Fruit fly (Drosophila melanogaster) whole organism, pupa: ENCODE data around the gene CG15172.

Experiments used
- CG10348 ChIP-seq: fragments of 200-800 bp; sonication (Bioruptor generic); IDR thresholded peaks from 2 replicates; pipeline ENCODE4 v1.3.6; 2022; ENCODE audit warnings: missing biosample characterization, missing genetic modification characterization
- CG12605 ChIP-seq: fragments of 200-800 bp; sonication (Bioruptor generic); IDR thresholded peaks from 2 replicates; pipeline ENCODE4 v1.3.6; 2022; ENCODE audit warnings: missing biosample characterization, missing genetic modification characterization
- CG13204 ChIP-seq: fragments of 200-800 bp; sonication (Bioruptor generic); optimal IDR thresholded peaks from 2 replicates; lab custom pipeline; 2018; ENCODE audit warnings: missing biosample characterization, mild to moderate bottlenecking, missing genetic modification characterization, moderate library complexity
- CG14655 ChIP-seq: fragments of 200-800 bp; sonication (Bioruptor generic); optimal IDR thresholded peaks from 3 replicates; lab custom pipeline; 2017; ENCODE audit warnings: mild to moderate bottlenecking, missing biosample characterization, missing genetic modification reagents, missing genetic modification characterization
- CG15710 ChIP-seq: fragments of 200-800 bp; sonication (Bioruptor generic); optimal IDR thresholded peaks from 2 replicates; lab custom pipeline; 2018; ENCODE audit warnings: missing biosample characterization, mild to moderate bottlenecking, missing genetic modification characterization, moderate library complexity
- CG17806 ChIP-seq: fragments of 200-800 bp; sonication (Bioruptor generic); optimal IDR thresholded peaks from 2 replicates; lab custom pipeline; 2018; ENCODE audit warnings: missing biosample characterization, mild to moderate bottlenecking, missing genetic modification characterization, moderate library complexity
- CG32121 ChIP-seq: fragments of 200-800 bp; sonication (Bioruptor generic); IDR thresholded peaks from 2 replicates; pipeline ENCODE4 v1.3.6; 2022; ENCODE audit warnings: missing biosample characterization, missing genetic modification characterization
- CG34367 ChIP-seq: fragments of 200-800 bp; sonication (Bioruptor generic); optimal IDR thresholded peaks from 2 replicates; lab custom pipeline; 2018; ENCODE audit warnings: missing biosample characterization, mild to moderate bottlenecking, missing genetic modification characterization
- CG4496 ChIP-seq: fragments of 200-800 bp; sonication (Bioruptor generic); IDR thresholded peaks from 3 replicates; pipeline ENCODE4 v1.3.6; 2022; ENCODE audit warnings: missing biosample characterization, missing genetic modification characterization
- CG8159 ChIP-seq: fragments of 200-800 bp; sonication (Bioruptor generic); optimal IDR thresholded peaks from 3 replicates; lab custom pipeline; 2018; ENCODE audit warnings: missing biosample characterization, mild to moderate bottlenecking, missing genetic modification characterization, moderate library complexity
- CG8301 ChIP-seq: fragments of 200-800 bp; sonication (Bioruptor generic); optimal IDR thresholded peaks from 2 replicates; lab custom pipeline; 2018; ENCODE audit warnings: missing biosample characterization, mild to moderate bottlenecking, missing genetic modification characterization
- CG9948 ChIP-seq: fragments of 200-800 bp; sonication (Bioruptor generic); optimal IDR thresholded peaks from 2 replicates; lab custom pipeline; 2018; ENCODE audit warnings: missing biosample characterization, mild to moderate bottlenecking, missing genetic modification characterization, moderate library complexity
- D1 ChIP-seq: fragments of 200-800 bp; sonication (Bioruptor generic); optimal IDR thresholded peaks from 2 replicates; lab custom pipeline; 2018; ENCODE audit warnings: missing biosample characterization, mild to moderate bottlenecking, missing genetic modification characterization, moderate library complexity
- EcR ChIP-seq: fragments of 200-800 bp; sonication (Bioruptor generic); optimal IDR thresholded peaks from 3 replicates; lab custom pipeline; 2019; ENCODE audit warnings: missing biosample characterization, missing genetic modification characterization, mild to moderate bottlenecking, moderate library complexity, missing genetic modification reagents
- Ets98B ChIP-seq: fragments of 200-800 bp; sonication (Bioruptor generic); IDR thresholded peaks from 2 replicates; pipeline ENCODE4 v1.3.6; 2022; ENCODE audit warnings: missing biosample characterization, missing genetic modification characterization
- Pif1A ChIP-seq: fragments of 200-800 bp; sonication (Bioruptor generic); optimal IDR thresholded peaks from 3 replicates; lab custom pipeline; 2016; ENCODE audit warnings: missing biosample characterization, missing genetic modification characterization
- Pif1B ChIP-seq: fragments of 200-800 bp; sonication (Bioruptor generic); optimal IDR thresholded peaks from 3 replicates; lab custom pipeline; 2016; ENCODE audit warnings: missing biosample characterization, missing genetic modification characterization
- Snoo ChIP-seq: fragments of 200-800 bp; sonication (Bioruptor generic); optimal IDR thresholded peaks from 3 replicates; lab custom pipeline; 2017; ENCODE audit warnings: missing biosample characterization, mild to moderate bottlenecking, missing genetic modification characterization, inconsistent platforms
- fd96Ca ChIP-seq: fragments of 200-800 bp; sonication (Bioruptor generic); IDR thresholded peaks from 3 replicates; pipeline ENCODE4 v1.3.6; 2022; ENCODE audit warnings: missing biosample characterization, missing genetic modification characterization
- gl ChIP-seq: fragments of 200-800 bp; sonication (Bioruptor generic); optimal IDR thresholded peaks from 2 replicates; lab custom pipeline; 2018; ENCODE audit warnings: missing biosample characterization, mild to moderate bottlenecking, missing genetic modification characterization
- rn ChIP-seq: fragments of 200-800 bp; sonication (Bioruptor generic); IDR thresholded peaks from 2 replicates; pipeline ENCODE4 v1.3.6; 2022; ENCODE audit warnings: missing biosample characterization, missing genetic modification characterization

Gene CG15172

dm6 chr2L:19053860-19054515 lies 31.8 kb downstream of the CG15172 start, which contains the start of gene CG10492:
Gene CG10492, plus strand, starts transcription at chr2L:19054078.
- TF ChIP-seq CG10348, result no peak
- TF ChIP-seq D1 (tag; lab: Kevin White, UChicago), result no peak
- peak; percentile 31; the same call in 2 of the 3 replicates for TF ChIP-seq CG4496 (GFP tag; lab: Robert Waterston, UW)

DNA sequence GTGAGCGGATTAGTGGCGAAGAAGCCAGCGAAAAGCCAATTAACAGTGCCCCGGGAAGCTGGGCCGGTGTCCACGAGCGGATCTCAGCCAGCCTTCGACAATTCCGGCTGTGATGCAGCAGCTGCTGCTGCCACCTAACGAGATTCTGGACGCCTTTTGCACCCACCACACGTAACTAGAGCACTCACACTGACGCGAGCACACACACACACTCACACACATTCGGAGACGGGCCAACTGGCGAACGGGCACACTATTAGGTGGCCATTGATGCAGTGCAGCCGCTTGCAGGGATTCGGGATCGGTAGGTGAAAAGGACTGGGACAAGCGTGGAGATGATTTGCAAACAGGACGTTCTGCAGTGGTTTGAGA lies 32.3 kb downstream of the CG15172 start:
- no peak for TF ChIP-seq CG14655 (GFP tag; lab: Kevin White, UChicago)
- no peak for TF ChIP-seq CG12605 (GFP tag; lab: Robert Waterston, UW)
- TF ChIP-seq Pif1B (GFP tag; lab: Kevin White, UChicago), result no peak
- TF ChIP-seq CG15710 (tag; lab: Kevin White, UChicago), result no peak
- TF ChIP-seq Snoo (tag; lab: Kevin White, UChicago), result no peak
- TF ChIP-seq CG9948 (tag; lab: Kevin White, UChicago), result no peak
- TF ChIP-seq CG13204 (GFP tag; lab: Kevin White, UChicago), result no peak

dm6 chr2L:19057799-19058198 lies 35.6 kb downstream of the CG15172 start:
- TF ChIP-seq CG13204 (GFP tag; lab: Kevin White, UChicago) (no peak), Pif1B (GFP tag; lab: Kevin White, UChicago) (no peak), CG17806 (tag; lab: Kevin White, UChicago) (no peak), Pif1A (GFP tag; lab: Kevin White, UChicago) (no peak)

dm6 chr2L:19058916-19059315 lies 36.7 kb downstream of the CG15172 start, which contains the start of gene Phlpp:
Gene Phlpp, plus strand, starts transcription at chr2L:19059129.
- TF ChIP-seq Snoo (tag; lab: Kevin White, UChicago) (no peak), EcR (no peak), CG10348 (no peak), CG32121 (GFP tag; lab: Robert Waterston, UW) (peak; percentile 69), Pif1A (GFP tag; lab: Kevin White, UChicago) (no peak), CG17806 (tag; lab: Kevin White, UChicago) (peak; percentile 50), fd96Ca (GFP tag; lab: Robert Waterston, UW) (0 out of 3 replicates have a peak, but pooled peaks have one; percentile 5), CG8159 (peak; percentile 53), CG15710 (tag; lab: Kevin White, UChicago) (no peak), rn (GFP tag; lab: Robert Waterston, UW) (no peak), Pif1B (GFP tag; lab: Kevin White, UChicago) (no peak), CG8301 (no peak), CG4496 (GFP tag; lab: Robert Waterston, UW) (peak; percentile 38; the same call in 1 of the 3 replicates), CG34367 (tag; lab: Kevin White, UChicago) (peak; percentile 1), CG14655 (GFP tag; lab: Kevin White, UChicago) (no peak), Ets98B (GFP tag; lab: Robert Waterston, UW) (peak; percentile 69), CG13204 (GFP tag; lab: Kevin White, UChicago) (no peak), CG9948 (tag; lab: Kevin White, UChicago) (peak; percentile 40), gl (tag; lab: Kevin White, UChicago) (no peak), D1 (tag; lab: Kevin White, UChicago) (no peak), CG12605 (GFP tag; lab: Robert Waterston, UW) (no peak)
- TF ChIP-seq, all 21 proteins: peak for 8

dm6 chr2L:19063090-19063692 lies 41.0 kb downstream of the CG15172 start, which contains the start of gene Dus4:
Gene Dus4, plus strand, starts transcription at chr2L:19063295.
- no peak for TF ChIP-seq CG9948 (tag; lab: Kevin White, UChicago)
- no peak for TF ChIP-seq D1 (tag; lab: Kevin White, UChicago)
- no peak for TF ChIP-seq CG10348
- TF ChIP-seq Ets98B (GFP tag; lab: Robert Waterston, UW), result no peak
- TF ChIP-seq Snoo (tag; lab: Kevin White, UChicago), result no peak
- TF ChIP-seq Pif1A (GFP tag; lab: Kevin White, UChicago), result no peak
- TF ChIP-seq gl (tag; lab: Kevin White, UChicago), result no peak
- TF ChIP-seq CG14655 (GFP tag; lab: Kevin White, UChicago), result no peak
- no peak for TF ChIP-seq EcR
- TF ChIP-seq CG17806 (tag; lab: Kevin White, UChicago), result no peak

DNA sequence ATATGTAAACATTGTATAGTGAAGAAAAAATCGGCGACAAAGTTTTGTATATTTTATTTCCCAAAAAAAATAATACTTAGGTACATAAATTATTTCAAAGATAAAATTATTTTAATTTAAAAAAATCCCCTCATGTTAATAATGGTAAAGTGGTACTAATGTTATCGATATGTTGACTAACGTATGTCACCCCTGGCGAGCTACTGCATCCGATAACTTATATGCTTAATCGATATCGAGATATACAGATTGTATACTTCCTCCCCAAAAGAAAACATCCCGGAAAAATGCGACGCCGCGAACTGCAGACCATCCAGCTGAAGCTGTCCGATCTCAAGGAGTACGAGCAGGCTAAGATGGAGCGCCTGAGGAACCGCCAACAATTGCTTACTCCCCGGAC lies 42.5 kb downstream of the CG15172 start, which contains the start of gene CG17343:
TSS of gene CG17343 (plus strand) at position 224 of the 400 bp plus-strand sequence.
- TF ChIP-seq CG13204 (GFP tag; lab: Kevin White, UChicago), result no peak
- TF ChIP-seq D1 (tag; lab: Kevin White, UChicago), result no peak
- TF ChIP-seq CG8159, result no peak
- TF ChIP-seq CG12605 (GFP tag; lab: Robert Waterston, UW), result no peak
- no peak for TF ChIP-seq CG14655 (GFP tag; lab: Kevin White, UChicago)
